Worm (Caenorhabditis elegans) whole organism, L3 larva: Measurements from ENCODE around the gene H03G16.6.

ENCODE experiments used
- aly-2 ChIP-seq: fragments of 150-350 bp; optimal IDR thresholded peaks from 2 replicates; lab custom pipeline; 2014; ENCODE audit warnings: missing biosample characterization, missing genetic modification characterization
- egl-5 ChIP-seq: fragments of 150-350 bp; optimal IDR thresholded peaks from 2 replicates; lab custom pipeline; 2017; ENCODE audit warnings: missing biosample characterization, missing genetic modification reagents, missing genetic modification characterization, inconsistent platforms
- jun-1 ChIP-seq: fragments of 150-350 bp; optimal IDR thresholded peaks from 2 replicates; lab custom pipeline; 2014; ENCODE audit warnings: missing biosample characterization, missing genetic modification reagents, missing genetic modification characterization
- nhr-11 ChIP-seq: fragments of 150-350 bp; optimal IDR thresholded peaks from 2 replicates; lab custom pipeline; 2014; ENCODE audit warnings: missing biosample characterization, missing genetic modification characterization
- nhr-12 ChIP-seq: fragments of 150-350 bp; optimal IDR thresholded peaks from 2 replicates; lab custom pipeline; 2014; ENCODE audit warnings: missing biosample characterization, missing genetic modification characterization
- nhr-237 ChIP-seq: fragments of 150-350 bp; optimal IDR thresholded peaks from 2 replicates; lab custom pipeline; 2014; ENCODE audit warnings: missing biosample characterization, missing genetic modification characterization
- nhr-25 ChIP-seq: sonication (generic microtip); optimal IDR thresholded peaks from 2 replicates; lab custom pipeline; 2017; ENCODE audit warnings: missing biosample characterization, missing genetic modification characterization
- nhr-77 ChIP-seq: fragments of 150-350 bp; optimal IDR thresholded peaks from 2 replicates; lab custom pipeline; 2014; ENCODE audit warnings: missing biosample characterization, missing genetic modification characterization
- sea-2 ChIP-seq: fragments of 150-350 bp; sonication (generic microtip); optimal IDR thresholded peaks from 4 replicates; lab custom pipeline; 2014; ENCODE audit warnings: missing biosample characterization, missing genetic modification reagents, missing genetic modification characterization
- skn-1 ChIP-seq: fragments of 150-350 bp; optimal IDR thresholded peaks from 2 replicates; lab custom pipeline; 2014; ENCODE audit warnings: missing biosample characterization, missing genetic modification characterization
- snpc-4 ChIP-seq: fragments of 150-350 bp; optimal IDR thresholded peaks from 2 replicates; lab custom pipeline; 2014; ENCODE audit warnings: missing biosample characterization, missing genetic modification characterization
- zag-1 ChIP-seq: fragments of 150-350 bp; optimal IDR thresholded peaks from 2 replicates; lab custom pipeline; 2014; ENCODE audit warnings: missing biosample characterization, missing genetic modification characterization

DNA sequence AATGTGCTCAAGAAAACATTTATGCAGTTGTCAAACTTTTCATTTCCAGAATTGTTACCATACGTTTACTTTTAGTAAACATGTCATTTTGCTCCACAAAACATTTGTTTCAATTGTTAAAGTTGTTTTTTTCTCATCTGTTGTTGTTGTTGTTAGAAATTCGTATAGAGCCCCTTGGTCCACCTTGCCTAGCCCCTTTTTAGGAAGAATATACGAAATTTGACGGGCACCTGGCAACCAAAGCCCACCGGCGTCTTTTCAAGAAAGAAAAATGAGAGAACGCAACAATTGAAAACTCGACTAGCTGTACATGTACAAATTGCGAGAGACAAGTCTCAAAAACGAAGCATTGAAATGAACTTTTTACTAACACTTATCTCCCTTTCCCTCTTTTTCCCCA lies 31.9 kb downstream of the H03G16.6 start, which contains the start of gene F09B12.5:
- no peak for TF ChIP-seq jun-1
- TF ChIP-seq nhr-237 (tag; lab: Kevin White, UChicago), result no peak
- no peak for TF ChIP-seq nhr-12 (tag; lab: Kevin White, UChicago)
- TF ChIP-seq snpc-4 (tag; lab: Kevin White, UChicago), result no peak
- no peak for TF ChIP-seq skn-1
- TF ChIP-seq nhr-11 (tag; lab: Kevin White, UChicago), result no peak
- TF ChIP-seq egl-5 (tag; lab: Kevin White, UChicago), result no peak
- TF ChIP-seq aly-2 (tag; lab: Kevin White, UChicago), result no peak
- no peak for TF ChIP-seq nhr-25 (tag; lab: Kevin White, UChicago)
- TF ChIP-seq zag-1, result no peak
- no peak for TF ChIP-seq sea-2 (GFP tag; lab: Kevin White, UChicago)
- TF ChIP-seq nhr-77 (tag; lab: Kevin White, UChicago), result no peak
